Worm (Caenorhabditis elegans): ENCODE results near the gene his-74.

ce11 chrV:12673745-12674144, 13.6 kb upstream of the his-74 start:
- no peak for TF ChIP-seq ztf-11 (tag; optimal IDR thresholded peaks at IDR 0.05)
- no peak for TF ChIP-seq blmp-1 (tag; optimal IDR thresholded peaks at IDR 0.05)
- no peak for TF ChIP-seq lsy-2 (tag; optimal IDR thresholded peaks at IDR 0.05)
- TF ChIP-seq snpc-4 (tag; optimal IDR thresholded peaks at IDR 0.05): no peak
- no peak for TF ChIP-seq mep-1 (tag; optimal IDR thresholded peaks at IDR 0.05)
